Fruit fly (Drosophila melanogaster): ENCODE data around the gene CG13365.

- TF ChIP-seq insv (optimal IDR thresholded peaks at IDR 0.05): no peak
- no peak for TF ChIP-seq Myc (optimal IDR thresholded peaks at IDR 0.05)
- no peak for TF ChIP-seq psq (optimal IDR thresholded peaks at IDR 0.05)
- no peak for TF ChIP-seq Sin3A (optimal IDR thresholded peaks at IDR 0.05)
- TF ChIP-seq h (optimal IDR thresholded peaks at IDR 0.05): no peak
- TF ChIP-seq ttk (optimal IDR thresholded peaks at IDR 0.05): no peak
Observed at dm6 chrX:620102-620430, 949 bp downstream of the CG13365 start, which contains the start of gene spdi.
